Fruit fly (Drosophila melanogaster): ENCODE data around the gene CG1789.

The CG1789 gene

dm6 chrX:8755352-8755751, 35.0 kb downstream of the CG1789 start (continued):
- TF ChIP-seq Hr78 (GFP tag; optimal IDR thresholded peaks at IDR 0.05) = no peak
- no peak for TF ChIP-seq CG1792 (GFP tag; optimal IDR thresholded peaks at IDR 0.05)
- peak; percentile 22; the same call in 1 of the 2 replicates for TF ChIP-seq Rx (GFP tag; IDR thresholded peaks at IDR 0.05)
- TF ChIP-seq CG3407 (GFP tag; optimal IDR thresholded peaks at IDR 0.05) = no peak
- TF ChIP-seq emc (GFP tag; optimal IDR thresholded peaks at IDR 0.05) = no peak
- 0 out of 2 replicates have a peak, but pooled peaks have one; percentile 31 for TF ChIP-seq CG14667 (GFP tag; IDR thresholded peaks at IDR 0.05)
- TF ChIP-seq CG30020 (tag; optimal IDR thresholded peaks at IDR 0.05) = no peak
- TF ChIP-seq CG17829 (tag; optimal IDR thresholded peaks at IDR 0.05) = peak; percentile 34
- TF ChIP-seq CG12219 (GFP tag; optimal IDR thresholded peaks at IDR 0.05) = no peak
- TF ChIP-seq Bteb2 (GFP tag; optimal IDR thresholded peaks at IDR 0.05) = no peak
- TF ChIP-seq unpg (GFP tag; optimal IDR thresholded peaks at IDR 0.05) = peak; percentile 20
- TF ChIP-seq CG11456 (GFP tag; IDR thresholded peaks at IDR 0.05) = no peak
- TF ChIP-seq Med (GFP tag) = peak; percentile 50
- TF ChIP-seq vfl (GFP tag; optimal IDR thresholded peaks at IDR 0.05) = no peak
- no peak for TF ChIP-seq jigr1 (GFP tag; IDR thresholded peaks at IDR 0.05)
- TF ChIP-seq YL-1 (GFP tag; optimal IDR thresholded peaks at IDR 0.05) = no peak
- peak; percentile 14 to 59 for TF ChIP-seq bsh (GFP tag; optimal IDR thresholded peaks at IDR 0.05)
- TF ChIP-seq Sry-δ (GFP tag; optimal IDR thresholded peaks at IDR 0.05) = no peak
- peak; percentile 2 for TF ChIP-seq CG1233 (GFP tag; optimal IDR thresholded peaks at IDR 0.05)
- no peak for TF ChIP-seq fu2 (GFP tag; optimal IDR thresholded peaks at IDR 0.05)
- no peak for TF ChIP-seq Scr (GFP tag; IDR thresholded peaks at IDR 0.05; ENCODE audit: partially characterized antibody)
- TF ChIP-seq Jarid2 (GFP tag; optimal IDR thresholded peaks at IDR 0.05) = no peak
- TF ChIP-seq ham (GFP tag; IDR thresholded peaks at IDR 0.05) = no peak
- no peak for TF ChIP-seq CG18599 (GFP tag; optimal IDR thresholded peaks at IDR 0.05)
- TF ChIP-seq Neu2 (GFP tag; optimal IDR thresholded peaks at IDR 0.05; ENCODE audit: borderline replicate concordance) = peak; percentile 6
- TF ChIP-seq eve (GFP tag; optimal IDR thresholded peaks at IDR 0.05) = no peak
- no peak for TF ChIP-seq seq (GFP tag; IDR thresholded peaks at IDR 0.05)
- TF ChIP-seq Ets65A (GFP tag) = peak; percentile 50
- TF ChIP-seq CG13296 (GFP tag; optimal IDR thresholded peaks at IDR 0.05) = no peak
- no peak for TF ChIP-seq CG8924 (tag; optimal IDR thresholded peaks at IDR 0.05)
- peak; percentile 17 for TF ChIP-seq CG11504 (tag; optimal IDR thresholded peaks at IDR 0.05)
- TF ChIP-seq CG30403 (GFP tag; optimal IDR thresholded peaks at IDR 0.05) = peak; percentile 19
- no peak for TF ChIP-seq CG43689 (GFP tag; IDR thresholded peaks at IDR 0.05)
- no peak for TF ChIP-seq CG12769 (tag; optimal IDR thresholded peaks at IDR 0.05)
- TF ChIP-seq Gsc (GFP tag; IDR thresholded peaks at IDR 0.05) = 0 out of 2 replicates have a peak, but pooled peaks have one; percentile 15

- TF ChIP-seq vvl (GFP tag; IDR thresholded peaks at IDR 0.05) (peak; percentile 45; the same call in 1 of the 2 replicates), CG1832 (GFP tag; optimal IDR thresholded peaks at IDR 0.05) (peak; percentile 93), cg (GFP tag; optimal IDR thresholded peaks at IDR 0.05) (peak; percentile 25), CG31388 (GFP tag; optimal IDR thresholded peaks at IDR 0.05) (no peak), Xrp1 (GFP tag; IDR thresholded peaks at IDR 0.05) (no peak), gt (GFP tag; IDR thresholded peaks at IDR 0.05) (no peak), Dfd (GFP tag; optimal IDR thresholded peaks at IDR 0.05) (peak in 1 of 2 experiments; percentile 38), Bgb (GFP tag; IDR thresholded peaks at IDR 0.05; ENCODE audit: partially characterized antibody) (peak; percentile 35; the same call in 1 of the 2 replicates), rib (GFP tag; IDR thresholded peaks at IDR 0.05) (peak; percentile 46; the same call in 1 of the 2 replicates), chm (GFP tag; IDR thresholded peaks at IDR 0.05) (0 out of 2 replicates have a peak, but pooled peaks have one; percentile 27), Nf-YC (tag; optimal IDR thresholded peaks at IDR 0.05) (peak; percentile 95), Atf3 (GFP tag; optimal IDR thresholded peaks at IDR 0.05) (no peak), CG1792 (GFP tag; optimal IDR thresholded peaks at IDR 0.05) (no peak), CG13287 (GFP tag; IDR thresholded peaks at IDR 0.05; ENCODE audit: partially characterized antibody) (peak; percentile 30; the same call in 1 of the 2 replicates), sens-2 (GFP tag; IDR thresholded peaks at IDR 0.05) (no peak), CG4424 (GFP tag; optimal IDR thresholded peaks at IDR 0.05) (no peak), seq (GFP tag; IDR thresholded peaks at IDR 0.05) (0 out of 2 replicates have a peak, but pooled peaks have one; percentile 14), Nf-YB (GFP tag; optimal IDR thresholded peaks at IDR 0.05) (peak; percentile 93)
Measured at dm6 chrX:8757775-8758363, 37.5 kb downstream of the CG1789 start.

All from whole organism, embryonic.